Worm (Caenorhabditis elegans): ENCODE measurements around the gene ilys-5.

ce11 chrX:6583385-6583784, 46.7 kb upstream of the ilys-5 start:
- TF ChIP-seq scrt-1 (GFP tag; IDR thresholded peaks at IDR 0.05) = no peak
- no peak for TF ChIP-seq ceh-13 (GFP tag; optimal IDR thresholded peaks at IDR 0.05)
- no peak for TF ChIP-seq ama-1 (optimal IDR thresholded peaks at IDR 0.05)

Data from whole organism, early embryonic.